Fruit fly (Drosophila melanogaster) whole organism, embryonic: ENCODE measurements around the gene Ran-like.

ENCODE experiments used
- Antp ChIP-seq: fragments of 200-800 bp; sonication (Bioruptor generic); optimal IDR thresholded peaks from 3 replicates; lab custom pipeline; 2016; ENCODE audit warnings: missing biosample characterization, missing genetic modification characterization
- BtbVII ChIP-seq: fragments of 200-800 bp; sonication (Bioruptor generic); optimal IDR thresholded peaks from 3 replicates; lab custom pipeline; 2017; ENCODE audit warnings: missing biosample characterization, mild to moderate bottlenecking, missing genetic modification characterization
- CG12219 ChIP-seq: fragments of 200-800 bp; sonication (Bioruptor generic); optimal IDR thresholded peaks from 3 replicates; lab custom pipeline; 2018; ENCODE audit warnings: missing biosample characterization, mild to moderate bottlenecking, missing genetic modification characterization
- CG13775 ChIP-seq: fragments of 200-800 bp; sonication (Bioruptor generic); optimal IDR thresholded peaks from 3 replicates; lab custom pipeline; 2017; ENCODE audit warnings: missing biosample characterization, mild to moderate bottlenecking, missing genetic modification characterization
- CG15011 ChIP-seq: fragments of 200-800 bp; sonication (Bioruptor generic); optimal IDR thresholded peaks from 3 replicates; lab custom pipeline; 2018; ENCODE audit warnings: missing biosample characterization, mild to moderate bottlenecking, missing genetic modification characterization
- CG15073 ChIP-seq: fragments of 200-800 bp; sonication (Bioruptor generic); optimal IDR thresholded peaks from 2 replicates; lab custom pipeline; 2016; ENCODE audit warnings: missing biosample characterization, missing genetic modification characterization
- CG15601 ChIP-seq: fragments of 200-800 bp; sonication (Bioruptor generic); optimal IDR thresholded peaks from 3 replicates; lab custom pipeline; 2019; ENCODE audit warnings: missing biosample characterization, mild to moderate bottlenecking, missing genetic modification characterization, moderate library complexity
- CG17186 ChIP-seq: fragments of 200-800 bp; sonication (Bioruptor generic); optimal IDR thresholded peaks from 3 replicates; lab custom pipeline; 2017; ENCODE audit warnings: missing biosample characterization, missing genetic modification reagents, missing genetic modification characterization
- CG2678 ChIP-seq: fragments of 200-800 bp; sonication (Bioruptor generic); optimal IDR thresholded peaks from 3 replicates; lab custom pipeline; 2019; ENCODE audit warnings: missing biosample characterization, mild to moderate bottlenecking, missing genetic modification characterization, moderate library complexity
- CG2712 ChIP-seq: fragments of 200-800 bp; optimal IDR thresholded peaks from 3 replicates; lab custom pipeline; 2019; ENCODE audit warnings: missing biosample characterization, mild to moderate bottlenecking, missing genetic modification characterization, moderate library complexity
- CG31224 ChIP-seq: fragments of 200-800 bp; sonication (Bioruptor generic); IDR thresholded peaks from 2 replicates; pipeline ENCODE4 v1.3.6; 2022; ENCODE audit warnings: missing biosample characterization, missing genetic modification characterization
- CG31365 ChIP-seq: fragments of 200-800 bp; sonication (Bioruptor generic); optimal IDR thresholded peaks from 2 replicates; lab custom pipeline; 2018; ENCODE audit warnings: missing biosample characterization, mild to moderate bottlenecking, missing genetic modification characterization
- CG7556 ChIP-seq: fragments of 200-800 bp; sonication (Bioruptor generic); optimal IDR thresholded peaks from 2 replicates; lab custom pipeline; 2017; ENCODE audit warnings: missing biosample characterization, mild to moderate bottlenecking, missing genetic modification characterization
- CG8359 ChIP-seq: fragments of 200-800 bp; sonication (Bioruptor generic); optimal IDR thresholded peaks from 2 replicates; lab custom pipeline; 2017; ENCODE audit warnings: missing biosample characterization, mild to moderate bottlenecking, missing genetic modification characterization, borderline replicate concordance
- CG9437 ChIP-seq: fragments of 200-800 bp; sonication (Bioruptor generic); optimal IDR thresholded peaks from 2 replicates; lab custom pipeline; 2018; ENCODE audit warnings: missing biosample characterization, mild to moderate bottlenecking, missing genetic modification characterization
- CrebB ChIP-seq: fragments of 200-800 bp; sonication (Bioruptor generic); optimal IDR thresholded peaks from 3 replicates; lab custom pipeline; 2018; ENCODE audit warnings: missing biosample characterization, mild to moderate bottlenecking, missing genetic modification characterization
- Dfd ChIP-seq, 2 experiments: fragments of >200 bp; optimal IDR thresholded peaks; 2 replicates each; lab custom pipeline; 2017; ENCODE audit warnings: missing biosample characterization in 2 of 2, missing genetic modification characterization in 2 of 2
- Dref ChIP-seq: fragments of 200-800 bp; sonication (Bioruptor generic); IDR thresholded peaks from 2 replicates; pipeline ENCODE4 v1.3.6; 2022; ENCODE audit warnings: missing biosample characterization, missing genetic modification characterization
- Drgx ChIP-seq: fragments of 200-800 bp; sonication (Bioruptor generic); IDR thresholded peaks from 2 replicates; pipeline ENCODE4 v1.3.6; 2022; ENCODE audit warnings: missing biosample characterization, missing genetic modification characterization
- HLH54F ChIP-seq: fragments of 200-800 bp; sonication (Bioruptor generic); optimal IDR thresholded peaks from 3 replicates; lab custom pipeline; 2016; ENCODE audit warnings: missing biosample characterization, missing genetic modification characterization
- Hr3 ChIP-seq: fragments of 200-800 bp; sonication (Bioruptor generic); optimal IDR thresholded peaks from 3 replicates; lab custom pipeline; 2016; ENCODE audit warnings: missing biosample characterization, missing genetic modification characterization
- Hr51 ChIP-seq, 2 experiments: fragments of 200-800 bp; sonication (Bioruptor generic); optimal IDR thresholded peaks; 2 replicates in 1 of 2; 3 replicates in 1 of 2; lab custom pipeline; 2016 to 2018; ENCODE audit warnings: missing biosample characterization in 2 of 2, missing genetic modification characterization in 2 of 2, mild to moderate bottlenecking in 1 of 2, moderate library complexity in 1 of 2
- Max ChIP-seq: fragments of 200-800 bp; sonication (Bioruptor generic); optimal IDR thresholded peaks from 2 replicates; lab custom pipeline; 2016; ENCODE audit warnings: missing biosample characterization, mild to moderate bottlenecking, missing genetic modification characterization
- Neu2 ChIP-seq: fragments of 200-800 bp; sonication (Bioruptor generic); optimal IDR thresholded peaks from 3 replicates; lab custom pipeline; 2016; ENCODE audit warnings: missing biosample characterization, missing genetic modification characterization, borderline replicate concordance
- Nf-YA ChIP-seq: fragments of 200-800 bp; sonication (Bioruptor generic); IDR thresholded peaks from 2 replicates; pipeline ENCODE4 v1.3.6; 2022; ENCODE audit warnings: missing biosample characterization, missing genetic modification characterization
- Taf1 ChIP-seq: fragments of 200-800 bp; sonication (Bioruptor generic); IDR thresholded peaks from 2 replicates; pipeline ENCODE4 v1.3.6; 2022; ENCODE audit warnings: missing biosample characterization, missing genetic modification characterization
- YL-1 ChIP-seq: fragments of 200-800 bp; sonication (Bioruptor generic); optimal IDR thresholded peaks from 3 replicates; lab custom pipeline; 2017; ENCODE audit warnings: missing biosample characterization, mild to moderate bottlenecking, missing genetic modification characterization
- ap ChIP-seq: fragments of 200-800 bp; sonication (Bioruptor generic); IDR thresholded peaks from 2 replicates; pipeline ENCODE4 v1.3.6; 2022; ENCODE audit warnings: missing biosample characterization, missing genetic modification characterization
- ase ChIP-seq: fragments of 200-800 bp; sonication (Bioruptor generic); IDR thresholded peaks from 3 replicates; pipeline ENCODE4 v1.3.6; 2022; ENCODE audit warnings: missing biosample characterization, missing genetic modification characterization
- az2 ChIP-seq: fragments of 200-800 bp; sonication (Bioruptor generic); optimal IDR thresholded peaks from 3 replicates; lab custom pipeline; 2016; ENCODE audit warnings: missing biosample characterization, missing genetic modification characterization
- cad ChIP-seq: fragments of >200 bp; optimal IDR thresholded peaks from 2 replicates; lab custom pipeline; 2017; ENCODE audit warnings: missing biosample characterization, missing genetic modification characterization
- cato ChIP-seq: fragments of 200-800 bp; sonication (Bioruptor generic); optimal IDR thresholded peaks from 2 replicates; lab custom pipeline; 2016; ENCODE audit warnings: missing biosample characterization, missing genetic modification characterization, borderline replicate concordance
- fd64A ChIP-seq: fragments of 200-800 bp; sonication (Bioruptor generic); optimal IDR thresholded peaks from 3 replicates; lab custom pipeline; 2018; ENCODE audit warnings: missing biosample characterization, mild to moderate bottlenecking, missing genetic modification characterization
- gfzf ChIP-seq: fragments of 200-800 bp; sonication (Bioruptor generic); optimal IDR thresholded peaks from 2 replicates; lab custom pipeline; 2016; ENCODE audit warnings: missing biosample characterization, mild to moderate bottlenecking, missing genetic modification characterization, moderate library complexity
- ham ChIP-seq: fragments of 200-800 bp; sonication (Bioruptor generic); IDR thresholded peaks from 2 replicates; pipeline ENCODE4 v1.3.6; 2022; ENCODE audit warnings: missing biosample characterization, missing genetic modification characterization
- hth ChIP-seq: fragments of >200 bp; optimal IDR thresholded peaks from 2 replicates; lab custom pipeline; 2017; ENCODE audit warnings: inconsistent platforms
- kah ChIP-seq: fragments of 200-800 bp; sonication (Bioruptor generic); optimal IDR thresholded peaks from 2 replicates; lab custom pipeline; 2018; ENCODE audit warnings: missing biosample characterization, mild to moderate bottlenecking, missing genetic modification characterization
- knrl ChIP-seq: fragments of 200-800 bp; sonication (Bioruptor generic); IDR thresholded peaks from 3 replicates; pipeline ENCODE4 v1.3.6; 2022; ENCODE audit warnings: missing biosample characterization, missing genetic modification characterization; ENCODE audit not compliant: partially characterized antibody
- maf-S ChIP-seq: fragments of 200-800 bp; sonication (Bioruptor generic); optimal IDR thresholded peaks from 2 replicates; lab custom pipeline; 2016; ENCODE audit warnings: missing biosample characterization, missing genetic modification characterization
- mam ChIP-seq: fragments of 200-800 bp; sonication (Bioruptor generic); optimal IDR thresholded peaks from 3 replicates; lab custom pipeline; 2016; ENCODE audit warnings: missing biosample characterization, missing genetic modification characterization
- nmo ChIP-seq: fragments of 200-800 bp; sonication (Bioruptor generic); optimal IDR thresholded peaks from 2 replicates; lab custom pipeline; 2018; ENCODE audit warnings: missing biosample characterization, mild to moderate bottlenecking, missing genetic modification characterization, moderate library complexity
- oc ChIP-seq: fragments of 200-800 bp; sonication (Bioruptor generic); optimal IDR thresholded peaks from 2 replicates; lab custom pipeline; 2018; ENCODE audit warnings: missing biosample characterization, mild to moderate bottlenecking, missing genetic modification characterization, moderate library complexity
- pita ChIP-seq: fragments of 200-800 bp; sonication (Bioruptor generic); optimal IDR thresholded peaks from 2 replicates; lab custom pipeline; 2017; ENCODE audit warnings: missing biosample characterization, mild to moderate bottlenecking, missing genetic modification characterization
- slbo ChIP-seq: fragments of 200-800 bp; sonication (Bioruptor generic); IDR thresholded peaks from 2 replicates; pipeline ENCODE4 v1.3.6; 2022; ENCODE audit warnings: missing biosample characterization, missing genetic modification characterization
- sqz ChIP-seq: fragments of 200-800 bp; sonication (Bioruptor generic); optimal IDR thresholded peaks from 3 replicates; lab custom pipeline; 2018; ENCODE audit warnings: missing biosample characterization, mild to moderate bottlenecking, missing genetic modification characterization
- unc-4 ChIP-seq: fragments of 200-800 bp; sonication (Bioruptor generic); IDR thresholded peaks from 2 replicates; pipeline ENCODE4 v1.3.6; 2022; ENCODE audit warnings: missing biosample characterization, missing genetic modification characterization; ENCODE audit not compliant: partially characterized antibody
- vnd ChIP-seq: fragments of 200-800 bp; sonication (Bioruptor generic); IDR thresholded peaks from 3 replicates; pipeline ENCODE4 v1.3.6; 2022; ENCODE audit warnings: missing biosample characterization, missing genetic modification characterization; ENCODE audit not compliant: partially characterized antibody
- z ChIP-seq: fragments of 200-800 bp; sonication (Bioruptor generic); IDR thresholded peaks from 3 replicates; pipeline ENCODE4 v1.3.6; 2022; ENCODE audit warnings: missing biosample characterization, missing genetic modification characterization

Gene Ran-like

DNA sequence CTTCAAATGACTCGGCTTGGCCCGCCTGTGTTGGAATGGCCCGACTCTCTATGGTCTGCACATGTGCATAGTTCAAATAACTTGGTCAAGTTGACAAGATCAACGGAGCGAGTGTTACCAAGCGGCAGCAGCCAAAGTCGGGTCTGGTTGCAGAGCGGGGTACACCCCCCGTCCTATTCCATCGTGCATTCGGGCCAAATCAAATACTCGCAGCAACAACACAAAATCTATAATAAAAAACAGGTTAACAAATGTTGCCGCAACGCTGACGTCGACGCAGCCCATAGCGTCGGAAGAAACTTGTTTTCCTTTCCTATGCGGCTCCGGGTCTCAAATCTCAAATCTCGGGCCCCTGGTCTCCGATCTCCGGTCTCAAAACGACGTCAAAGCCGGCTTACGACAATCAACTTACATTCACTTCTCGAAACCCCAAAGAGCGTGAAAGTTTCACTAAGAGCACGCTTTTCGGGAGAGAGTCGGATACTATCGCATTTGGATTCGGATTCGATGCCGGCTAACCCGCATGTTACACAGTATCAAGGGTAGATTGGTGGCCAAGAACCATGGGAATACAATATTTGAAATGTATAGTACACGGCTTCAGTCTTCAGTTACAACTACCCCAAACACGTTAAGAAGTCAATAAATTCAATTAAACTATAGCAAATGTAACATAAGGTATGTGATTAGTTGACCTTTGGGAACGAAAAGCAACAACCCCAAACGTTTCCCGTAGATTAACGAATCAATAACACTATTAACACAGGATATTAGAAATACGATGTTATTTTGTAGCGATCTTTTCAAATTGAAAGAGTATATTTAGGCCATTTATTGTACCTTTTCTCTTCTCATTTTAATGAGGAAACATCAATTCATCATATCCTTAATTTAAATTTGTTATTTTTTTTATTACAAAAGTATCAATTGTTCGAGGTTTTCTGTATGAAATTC is 49.3 kb upstream of the Ran-like start (continued):
- TF ChIP-seq CrebB (tag; lab: Kevin White, UChicago) (no peak), Antp (peak; percentile 45), mam (GFP tag; lab: Kevin White, UChicago) (peak; percentile 62), cato (GFP tag; lab: Kevin White, UChicago) (peak; percentile 45), Hr3 (GFP tag; lab: Kevin White, UChicago) (peak; percentile 65), CG9437 (GFP tag; lab: Kevin White, UChicago) (peak; percentile 83), Hr51 (GFP tag; optimal IDR thresholded peaks at IDR 0.05; lab: Kevin White, UChicago) (peak in 1 of 2 experiments; percentile 77), CG2712 (tag; lab: Kevin White, UChicago) (peak; percentile 63), CG31365 (tag; lab: Kevin White, UChicago) (no peak), ap (GFP tag; lab: Robert Waterston, UW) (0 out of 2 replicates have a peak, but pooled peaks have one; percentile 7), Dfd (GFP tag; optimal IDR thresholded peaks at IDR 0.05; lab: Kevin White, UChicago) (no peak), CG13775 (GFP tag; lab: Kevin White, UChicago) (peak; percentile 84), knrl (GFP tag; lab: Robert Waterston, UW) (no peak), CG15011 (peak; percentile 57), oc (tag; lab: Kevin White, UChicago) (no peak), slbo (GFP tag; lab: Robert Waterston, UW) (peak; percentile 56), vnd (GFP tag; lab: Robert Waterston, UW) (no peak), unc-4 (no peak), Neu2 (GFP tag; lab: Kevin White, UChicago) (no peak), Dref (GFP tag; lab: Robert Waterston, UW) (no peak), CG12219 (GFP tag; lab: Kevin White, UChicago) (peak; percentile 13), Drgx (GFP tag; lab: Robert Waterston, UW) (peak; percentile 28; the same call in 1 of the 2 replicates), CG7556 (GFP tag; lab: Kevin White, UChicago) (peak; percentile 92), az2 (peak; percentile 65), fd64A (GFP tag; lab: Kevin White, UChicago) (no peak), maf-S (GFP tag; lab: Kevin White, UChicago) (peak; percentile 28), ase (no peak), sqz (GFP tag; lab: Kevin White, UChicago) (peak; percentile 69), pita (GFP tag; lab: Kevin White, UChicago) (no peak), CG8359 (GFP tag; lab: Kevin White, UChicago) (peak; percentile 21), gfzf (no peak), hth (lab: Kevin White, UChicago) (no peak), CG31224 (GFP tag; lab: Robert Waterston, UW) (no peak), nmo (peak; percentile 80), CG2678 (peak; percentile 81), Taf1 (GFP tag; lab: Robert Waterston, UW) (0 out of 2 replicates have a peak, but pooled peaks have one; percentile 28), Nf-YA (GFP tag; lab: Robert Waterston, UW) (no peak), HLH54F (GFP tag; lab: Kevin White, UChicago) (peak; percentile 68), CG15073 (GFP tag; lab: Kevin White, UChicago) (no peak), ham (GFP tag; lab: Robert Waterston, UW) (no peak), kah (GFP tag; lab: Kevin White, UChicago) (no peak), BtbVII (GFP tag; lab: Kevin White, UChicago) (peak; percentile 15), Max (peak; percentile 49), CG17186 (GFP tag; lab: Kevin White, UChicago) (no peak), cad (GFP tag; lab: Kevin White, UChicago) (no peak), CG15601 (tag; lab: Kevin White, UChicago) (peak; percentile 42), z (GFP tag; lab: Robert Waterston, UW) (no peak), YL-1 (GFP tag; lab: Kevin White, UChicago) (no peak)
